Fruit fly (Drosophila melanogaster) whole organism, prepupa: Measurements from ENCODE around the gene CG7789.
A peak's percentile ranks its signal among the peaks of the same experiment; 100 is the strongest.

Source experiments
- CG10631 ChIP-seq: fragments of 200-800 bp; sonication (Bioruptor generic); optimal IDR thresholded peaks from 2 replicates; lab custom pipeline; 2016; ENCODE audit warnings: missing biosample characterization, missing genetic modification characterization
- CG10669 ChIP-seq: fragments of 200-800 bp; sonication (Bioruptor generic); optimal IDR thresholded peaks from 3 replicates; lab custom pipeline; 2018; ENCODE audit warnings: missing biosample characterization, mild to moderate bottlenecking, missing genetic modification characterization, moderate library complexity
- CG11762 ChIP-seq: fragments of 200-800 bp; sonication (Bioruptor generic); optimal IDR thresholded peaks from 3 replicates; lab custom pipeline; 2016; ENCODE audit warnings: missing biosample characterization, missing genetic modification characterization; ENCODE audit not compliant: insufficient read depth
- CG3032 ChIP-seq: fragments of 200-800 bp; optimal IDR thresholded peaks from 2 replicates; lab custom pipeline; 2019; ENCODE audit warnings: missing biosample characterization, mild to moderate bottlenecking, missing genetic modification characterization, moderate library complexity
- CG31627 ChIP-seq: fragments of 200-800 bp; sonication (Bioruptor generic); optimal IDR thresholded peaks from 3 replicates; lab custom pipeline; 2016; ENCODE audit warnings: missing biosample characterization, missing genetic modification characterization
- CG34406 ChIP-seq: fragments of 200-800 bp; sonication (Bioruptor generic); optimal IDR thresholded peaks from 3 replicates; lab custom pipeline; 2016; ENCODE audit warnings: missing biosample characterization, missing genetic modification characterization
- CG6276 ChIP-seq: fragments of 200-800 bp; sonication (Bioruptor generic); optimal IDR thresholded peaks from 2 replicates; lab custom pipeline; 2017; ENCODE audit warnings: missing biosample characterization, mild to moderate bottlenecking, missing genetic modification characterization
- CG6792 ChIP-seq: fragments of 200-800 bp; sonication (Bioruptor generic); optimal IDR thresholded peaks from 3 replicates; lab custom pipeline; 2016; ENCODE audit warnings: missing biosample characterization, missing genetic modification characterization
- CG8319 ChIP-seq: fragments of 200-800 bp; sonication (Bioruptor generic); optimal IDR thresholded peaks from 3 replicates; lab custom pipeline; 2016; ENCODE audit warnings: missing biosample characterization, missing genetic modification characterization
- CG8632 ChIP-seq: fragments of 200-800 bp; sonication (Bioruptor generic); optimal IDR thresholded peaks from 3 replicates; lab custom pipeline; 2016; ENCODE audit warnings: missing biosample characterization, missing genetic modification characterization
- Eip75B ChIP-seq: fragments of 200-800 bp; sonication (Bioruptor generic); optimal IDR thresholded peaks from 3 replicates; lab custom pipeline; 2016; ENCODE audit warnings: missing biosample characterization, missing genetic modification characterization
- Eip78C ChIP-seq: fragments of 200-800 bp; sonication (Bioruptor generic); peaks from one replicate; lab custom pipeline; 2016; ENCODE audit warnings: missing biosample characterization, missing genetic modification characterization
- Ets21C ChIP-seq: fragments of 200-800 bp; sonication (Bioruptor generic); optimal IDR thresholded peaks from 3 replicates; lab custom pipeline; 2016; ENCODE audit warnings: missing biosample characterization, missing genetic modification characterization
- Gug ChIP-seq: fragments of 200-800 bp; sonication (Bioruptor generic); IDR thresholded peaks from 2 replicates; pipeline ENCODE4 v1.3.6; 2022; ENCODE audit warnings: missing biosample characterization, missing genetic modification characterization
- Hr38 ChIP-seq: sonication (Bioruptor generic); optimal IDR thresholded peaks from 2 replicates; lab custom pipeline; 2016; ENCODE audit warnings: missing biosample characterization, missing genetic modification characterization
- Lpt ChIP-seq: fragments of 200-800 bp; sonication (Bioruptor generic); optimal IDR thresholded peaks from 3 replicates; lab custom pipeline; 2016; ENCODE audit warnings: missing biosample characterization, missing genetic modification characterization
- Met ChIP-seq: fragments of 200-800 bp; sonication (Bioruptor generic); optimal IDR thresholded peaks from 3 replicates; lab custom pipeline; 2016; ENCODE audit warnings: missing biosample characterization, missing genetic modification characterization
- Smox ChIP-seq: fragments of 200-800 bp; sonication (Bioruptor generic); optimal IDR thresholded peaks from 3 replicates; lab custom pipeline; 2016; ENCODE audit warnings: missing biosample characterization, missing genetic modification characterization
- Sox14 ChIP-seq: fragments of 200-800 bp; sonication (Bioruptor generic); optimal IDR thresholded peaks from 3 replicates; lab custom pipeline; 2016; ENCODE audit warnings: missing biosample characterization, missing genetic modification characterization
- achi ChIP-seq: fragments of 200-800 bp; sonication (Bioruptor generic); optimal IDR thresholded peaks from 3 replicates; lab custom pipeline; 2016; ENCODE audit warnings: missing biosample characterization, missing genetic modification characterization
- dac ChIP-seq: fragments of 200-800 bp; sonication (Bioruptor generic); optimal IDR thresholded peaks from 2 replicates; lab custom pipeline; 2017; ENCODE audit warnings: missing biosample characterization, mild to moderate bottlenecking, missing genetic modification characterization
- eg ChIP-seq: fragments of 200-800 bp; sonication (Bioruptor generic); IDR thresholded peaks from 3 replicates; pipeline ENCODE4 v1.3.6; 2022; ENCODE audit warnings: missing biosample characterization, missing genetic modification characterization
- esn ChIP-seq: fragments of 200-800 bp; sonication (Bioruptor generic); optimal IDR thresholded peaks from 2 replicates; lab custom pipeline; 2016; ENCODE audit warnings: missing biosample characterization, mild to moderate bottlenecking, missing genetic modification characterization, moderate library complexity
- fd59A ChIP-seq: fragments of 200-800 bp; sonication (Bioruptor generic); optimal IDR thresholded peaks from 2 replicates; lab custom pipeline; 2017; ENCODE audit warnings: missing biosample characterization, mild to moderate bottlenecking, missing genetic modification characterization, missing genetic modification reagents
- fd85E ChIP-seq: fragments of 200-800 bp; sonication (Bioruptor generic); optimal IDR thresholded peaks from 3 replicates; lab custom pipeline; 2016; ENCODE audit warnings: missing biosample characterization, missing genetic modification characterization
- fkh ChIP-seq: fragments of 200-800 bp; sonication (Bioruptor generic); optimal IDR thresholded peaks from 3 replicates; lab custom pipeline; 2017; ENCODE audit warnings: missing biosample characterization, mild to moderate bottlenecking, missing genetic modification characterization, moderate library complexity
- lz ChIP-seq: fragments of 200-800 bp; sonication (Bioruptor generic); optimal IDR thresholded peaks from 3 replicates; lab custom pipeline; 2016; ENCODE audit warnings: missing biosample characterization, missing genetic modification characterization
- pdm3 ChIP-seq: fragments of 200-800 bp; sonication (Bioruptor generic); optimal IDR thresholded peaks from 3 replicates; lab custom pipeline; 2016; ENCODE audit warnings: missing biosample characterization, missing genetic modification characterization
- ss ChIP-seq, 2 experiments: fragments of 200-800 bp; sonication (Bioruptor generic); optimal IDR thresholded peaks; 2 replicates in 1 of 2; 3 replicates in 1 of 2; lab custom pipeline; 2017 to 2018; ENCODE audit warnings: mild to moderate bottlenecking in 2 of 2, missing biosample characterization in 2 of 2, missing genetic modification characterization in 2 of 2, moderate library complexity in 1 of 2
- svp ChIP-seq: fragments of 200-800 bp; sonication (Bioruptor generic); peaks from one replicate; lab custom pipeline; 2016; ENCODE audit warnings: missing biosample characterization, missing genetic modification characterization
- vri ChIP-seq: fragments of 200-800 bp; sonication (Bioruptor generic); optimal IDR thresholded peaks from 3 replicates; lab custom pipeline; 2016; ENCODE audit warnings: missing biosample characterization, mild to moderate bottlenecking, missing genetic modification characterization

The CG7789 gene

DNA sequence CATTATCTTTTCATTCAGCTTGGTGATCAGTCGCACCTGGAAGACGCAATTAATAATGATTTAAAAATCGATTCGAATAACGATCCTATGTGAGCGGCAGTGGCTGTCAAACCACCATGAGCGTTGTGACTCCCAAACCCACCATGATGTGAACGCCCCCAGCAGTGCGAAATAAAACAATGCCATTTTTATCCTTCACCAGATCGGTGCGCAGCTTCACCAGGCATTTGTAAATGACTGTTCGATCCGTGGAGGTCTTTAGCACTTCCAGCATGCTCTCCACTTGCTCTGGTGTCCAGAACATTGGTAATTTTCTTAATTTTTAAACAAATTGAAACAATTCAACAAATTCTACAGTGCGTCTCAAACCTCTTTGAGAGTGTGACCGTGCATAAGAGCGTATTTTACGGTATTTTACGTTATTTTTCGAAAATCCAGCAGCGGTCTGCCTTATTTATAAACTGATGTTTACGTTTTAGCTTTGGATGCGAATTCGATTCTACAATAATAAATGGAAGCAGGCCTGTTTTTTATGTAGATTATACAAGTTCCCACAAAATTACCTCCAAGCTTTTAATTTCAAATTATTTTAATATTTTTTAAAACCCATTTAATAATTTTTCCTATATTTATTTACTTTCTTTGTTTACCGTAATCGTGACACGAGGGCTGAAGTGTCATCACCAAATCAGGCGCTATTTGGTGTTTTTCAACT, 3.9 kb upstream of the CG7789 start, which contains the start of the genes Rnb and Drice (continued):
- TF ChIP-seq lz (GFP tag; lab: Kevin White, UChicago): peak; percentile 48
- no peak for TF ChIP-seq CG6792 (GFP tag; lab: Kevin White, UChicago)
- TF ChIP-seq Lpt (GFP tag; lab: Kevin White, UChicago): no peak
- TF ChIP-seq Ets21C (GFP tag; lab: Kevin White, UChicago): no peak
- no peak for TF ChIP-seq Eip75B (GFP tag; lab: Kevin White, UChicago)
- TF ChIP-seq dac: no peak
- no peak for TF ChIP-seq CG10669
- peak; percentile 53 for TF ChIP-seq Smox
- TF ChIP-seq vri (GFP tag; lab: Kevin White, UChicago): no peak

dm6 chr3R:29799681-29800028, 3.3 kb upstream of the CG7789 start:
- TF ChIP-seq CG8319 (GFP tag; lab: Kevin White, UChicago) (no peak), CG34406 (no peak), vri (GFP tag; lab: Kevin White, UChicago) (peak; percentile 69), pdm3 (GFP tag; lab: Kevin White, UChicago) (no peak), fd59A (GFP tag; lab: Kevin White, UChicago) (no peak), Gug (GFP tag; lab: Robert Waterston, UW) (no peak), CG3032 (tag; lab: Kevin White, UChicago) (no peak)
- TF ChIP-seq, all 60 proteins: peak for 1

DNA sequence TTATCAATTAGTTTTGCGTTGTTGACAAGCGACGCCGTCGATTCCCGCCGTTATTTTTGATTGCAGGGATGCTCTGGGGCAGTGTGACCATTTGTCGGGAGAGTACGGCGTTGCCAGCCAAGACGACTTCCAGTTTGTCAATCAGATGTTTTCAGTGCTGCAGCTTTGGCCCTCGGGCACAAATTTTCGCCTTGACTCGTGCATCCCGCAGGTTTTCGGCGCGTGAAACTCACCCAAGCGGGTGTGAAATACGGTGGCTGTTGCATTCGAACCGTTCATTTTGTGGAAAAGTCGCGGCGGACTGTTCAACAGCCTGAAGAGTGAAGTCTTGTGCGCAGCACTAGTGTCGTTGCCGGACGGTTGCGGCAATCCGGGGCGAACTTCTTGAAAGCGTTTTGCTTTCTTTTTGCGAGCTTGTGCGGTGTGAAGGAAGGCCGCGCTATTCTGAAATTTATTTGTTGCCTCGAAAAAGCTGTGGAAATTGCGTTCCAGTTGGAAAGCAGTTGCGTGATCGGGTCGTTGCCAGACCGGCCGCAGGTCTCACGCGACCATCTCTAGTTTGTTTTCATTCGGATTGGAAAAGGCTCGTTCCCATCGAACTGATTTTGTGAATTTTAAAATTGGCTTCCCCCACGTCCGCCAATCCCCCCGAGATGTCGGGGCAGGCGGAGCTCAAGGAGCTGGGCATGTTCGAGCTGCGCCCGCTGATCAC, 3.8 kb downstream of the CG7789 start, which contains the start of the genes ca and ncd:
Gene ca (plus strand): TSS at position 130 of the 712 bp plus-strand sequence.
Gene ncd (minus strand): TSS at position 446 of the 712 bp plus-strand sequence.
- TF ChIP-seq fd85E (no peak), eg (GFP tag; lab: Robert Waterston, UW) (0 out of 3 replicates have a peak, but pooled peaks have one; percentile 14), CG31627 (GFP tag; lab: Kevin White, UChicago) (peak; percentile 15)

DNA sequence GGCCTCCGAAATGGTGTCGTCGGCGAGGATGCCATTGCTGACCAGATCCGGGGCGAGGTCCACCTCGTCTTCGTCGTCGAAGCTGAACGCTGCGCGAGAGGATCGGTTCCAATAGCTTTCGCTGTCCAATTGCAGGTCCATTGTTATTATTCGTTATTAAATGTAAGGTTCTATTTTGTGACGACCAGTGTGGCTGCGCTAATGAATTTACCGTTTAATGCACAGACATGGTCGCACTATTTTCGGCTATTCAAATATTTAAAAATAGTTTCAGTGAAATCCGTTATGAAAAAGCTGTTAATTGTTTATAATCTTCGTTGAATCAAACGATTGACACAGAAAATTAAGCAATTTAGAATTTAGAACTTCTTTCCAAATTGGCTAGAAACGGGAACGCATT, 13.3 kb downstream of the CG7789 start, which contains the start of gene Vps16B:
Gene Vps16B (minus strand): TSS at position 186 of the 400 bp plus-strand sequence.
- TF ChIP-seq CG34406 (no peak), Ets21C (GFP tag; lab: Kevin White, UChicago) (no peak), Eip78C (no peak), Met (GFP tag; lab: Kevin White, UChicago) (no peak), dac (no peak), Hr38 (GFP tag; lab: Kevin White, UChicago) (no peak), esn (GFP tag; lab: Kevin White, UChicago) (no peak), CG10631 (GFP tag; lab: Kevin White, UChicago) (no peak), achi (GFP tag; lab: Kevin White, UChicago) (no peak), svp (GFP tag; lab: Kevin White, UChicago) (no peak)

DNA sequence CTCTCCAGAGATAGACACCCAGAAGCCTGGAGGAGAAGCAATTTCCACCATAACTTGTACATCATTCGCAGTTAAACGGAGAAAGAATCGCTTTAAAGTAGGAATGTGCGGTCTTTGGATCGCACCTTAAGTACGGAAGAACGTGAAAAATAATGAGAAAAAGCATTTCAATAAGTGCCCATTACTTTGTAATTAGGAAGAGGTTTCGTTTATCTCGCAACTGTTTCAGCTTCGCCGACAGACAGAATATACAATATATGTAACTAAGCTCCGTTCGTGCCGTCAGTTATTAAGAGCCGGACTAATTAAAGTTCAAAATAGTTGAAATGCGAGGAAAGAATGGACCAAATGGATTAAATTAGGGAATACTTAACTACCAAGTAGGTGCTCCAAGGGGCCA, 14.7 kb downstream of the CG7789 start, which contains the start of gene CG7829:
Gene CG7829 (minus strand): TSS at position 101 of the 400 bp plus-strand sequence.
- TF ChIP-seq CG3032 (tag; lab: Kevin White, UChicago) (no peak), CG31627 (GFP tag; lab: Kevin White, UChicago) (no peak), fkh (GFP tag; lab: Kevin White, UChicago) (no peak), Met (GFP tag; lab: Kevin White, UChicago) (no peak), CG11762 (no peak), CG10631 (GFP tag; lab: Kevin White, UChicago) (no peak), CG8632 (GFP tag; lab: Kevin White, UChicago) (no peak), ss (GFP tag; optimal IDR thresholded peaks at IDR 0.05; lab: Kevin White, UChicago) (no peak), Sox14 (GFP tag; lab: Kevin White, UChicago) (no peak), CG34406 (no peak), Smox (no peak), Gug (GFP tag; lab: Robert Waterston, UW) (no peak), CG6276 (GFP tag; lab: Kevin White, UChicago) (no peak), Lpt (GFP tag; lab: Kevin White, UChicago) (no peak)
